Fruit fly (Drosophila melanogaster): Measurements from ENCODE around the gene eIF5.

eIF5 gene

DNA sequence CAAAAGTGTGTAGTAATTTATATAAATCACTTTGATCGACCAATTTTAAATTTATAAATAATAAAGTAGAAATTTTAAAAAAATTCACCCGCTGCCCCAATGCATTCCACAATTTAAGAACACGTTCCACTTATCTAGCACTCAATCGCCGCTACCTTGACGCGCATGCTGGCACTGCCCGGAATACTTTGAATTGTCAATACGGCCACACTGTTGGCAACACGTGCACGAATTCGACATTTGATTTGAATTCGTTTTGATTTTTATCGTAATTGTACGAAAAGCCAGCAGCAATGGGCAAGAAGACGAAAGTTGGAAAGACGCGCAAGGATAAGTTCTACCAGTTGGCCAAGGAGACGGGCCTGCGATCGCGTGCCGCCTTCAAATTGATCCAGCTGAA lies 5.1 kb upstream of the eIF5 start, which contains the start of gene CG8939:
Gene CG8939 (plus strand): TSS at position 186 of the 400 bp plus-strand sequence.
- TF ChIP-seq Blimp-1 (GFP tag; optimal IDR thresholded peaks at IDR 0.05) (no peak), CG12744 (GFP tag; optimal IDR thresholded peaks at IDR 0.05) (no peak), CoRest (tag; optimal IDR thresholded peaks at IDR 0.05) (no peak), kni (GFP tag; optimal IDR thresholded peaks at IDR 0.05) (no peak), CG1233 (GFP tag; optimal IDR thresholded peaks at IDR 0.05) (no peak), CG4707 (GFP tag; optimal IDR thresholded peaks at IDR 0.05) (no peak), pzg (GFP tag; optimal IDR thresholded peaks at IDR 0.05) (peak; percentile 71), NFAT (GFP tag; IDR thresholded peaks at IDR 0.05) (no peak), cato (GFP tag; optimal IDR thresholded peaks at IDR 0.05; ENCODE audit: borderline replicate concordance) (no peak), vnd (GFP tag; IDR thresholded peaks at IDR 0.05; ENCODE audit: partially characterized antibody) (no peak), sqz (GFP tag; optimal IDR thresholded peaks at IDR 0.05) (no peak), twi (tag; optimal IDR thresholded peaks at IDR 0.05) (no peak), CG13296 (GFP tag; optimal IDR thresholded peaks at IDR 0.05) (no peak), Vsx1 (GFP tag; optimal IDR thresholded peaks at IDR 0.05) (no peak), CG17359 (tag; optimal IDR thresholded peaks at IDR 0.05) (no peak), zfh1 (GFP tag; IDR thresholded peaks at IDR 0.05) (no peak), bigmax (GFP tag; optimal IDR thresholded peaks at IDR 0.05) (no peak), CG10147 (GFP tag; optimal IDR thresholded peaks at IDR 0.05) (peak; percentile 78), slp2 (GFP tag; optimal IDR thresholded peaks at IDR 0.05) (no peak), Med (GFP tag) (no peak), CG3407 (GFP tag; optimal IDR thresholded peaks at IDR 0.05) (no peak), CG17186 (GFP tag; optimal IDR thresholded peaks at IDR 0.05) (peak; percentile 82), corto (GFP tag; optimal IDR thresholded peaks at IDR 0.05) (no peak), Jarid2 (GFP tag; optimal IDR thresholded peaks at IDR 0.05) (no peak), CG32767 (GFP tag; IDR thresholded peaks at IDR 0.05) (no peak), Spps (tag; optimal IDR thresholded peaks at IDR 0.05) (no peak), sima (GFP tag; optimal IDR thresholded peaks at IDR 0.05) (no peak), peb (GFP tag; IDR thresholded peaks at IDR 0.05) (no peak), CG17802 (tag; optimal IDR thresholded peaks at IDR 0.05) (no peak), CG15073 (GFP tag; optimal IDR thresholded peaks at IDR 0.05) (no peak), CG1832 (GFP tag; optimal IDR thresholded peaks at IDR 0.05) (no peak), phol (tag; optimal IDR thresholded peaks at IDR 0.05) (peak; percentile 3), Dref (GFP tag; IDR thresholded peaks at IDR 0.05) (peak; percentile 15; the same call in 1 of the 2 replicates), CG8478 (optimal IDR thresholded peaks at IDR 0.05) (no peak), HLH54F (GFP tag; optimal IDR thresholded peaks at IDR 0.05) (no peak), Ada2b (GFP tag; IDR thresholded peaks at IDR 0.05) (no peak), CG9932 (GFP tag; IDR thresholded peaks at IDR 0.05) (no peak), dati (GFP tag; IDR thresholded peaks at IDR 0.05) (no peak), nmo (GFP tag; optimal IDR thresholded peaks at IDR 0.05) (no peak), fd64A (GFP tag; optimal IDR thresholded peaks at IDR 0.05) (no peak), pita (GFP tag; optimal IDR thresholded peaks at IDR 0.05) (no peak), CG18262 (tag; optimal IDR thresholded peaks at IDR 0.05) (no peak), CG13894 (tag; optimal IDR thresholded peaks at IDR 0.05) (no peak), CG6689 (GFP tag; IDR thresholded peaks at IDR 0.05) (no peak), unpg (GFP tag; optimal IDR thresholded peaks at IDR 0.05) (no peak), CG18619 (GFP tag; optimal IDR thresholded peaks at IDR 0.05) (no peak), CG1792 (GFP tag; optimal IDR thresholded peaks at IDR 0.05) (no peak), insv (GFP tag; optimal IDR thresholded peaks at IDR 0.05) (no peak), CG11398 (GFP tag; optimal IDR thresholded peaks at IDR 0.05) (no peak), trem (tag; optimal IDR thresholded peaks at IDR 0.05) (peak; percentile 43), sug (tag; optimal IDR thresholded peaks at IDR 0.05) (no peak), gcm2 (GFP tag; optimal IDR thresholded peaks at IDR 0.05) (no peak)

All from whole organism, embryonic.